Fruit fly (Drosophila melanogaster) whole organism, prepupa: ENCODE results near the gene Gr93b.

Experiments
- CG11294 ChIP-seq: fragments of 200-800 bp; sonication (Bioruptor generic); IDR thresholded peaks from 2 replicates; pipeline ENCODE4 v1.3.6; 2022; ENCODE audit warnings: missing biosample characterization, missing genetic modification characterization
- CG8119 ChIP-seq: fragments of 200-800 bp; sonication (Bioruptor generic); IDR thresholded peaks from 3 replicates; pipeline ENCODE4 v1.3.6; 2022; ENCODE audit warnings: missing biosample characterization, missing genetic modification characterization

DNA sequence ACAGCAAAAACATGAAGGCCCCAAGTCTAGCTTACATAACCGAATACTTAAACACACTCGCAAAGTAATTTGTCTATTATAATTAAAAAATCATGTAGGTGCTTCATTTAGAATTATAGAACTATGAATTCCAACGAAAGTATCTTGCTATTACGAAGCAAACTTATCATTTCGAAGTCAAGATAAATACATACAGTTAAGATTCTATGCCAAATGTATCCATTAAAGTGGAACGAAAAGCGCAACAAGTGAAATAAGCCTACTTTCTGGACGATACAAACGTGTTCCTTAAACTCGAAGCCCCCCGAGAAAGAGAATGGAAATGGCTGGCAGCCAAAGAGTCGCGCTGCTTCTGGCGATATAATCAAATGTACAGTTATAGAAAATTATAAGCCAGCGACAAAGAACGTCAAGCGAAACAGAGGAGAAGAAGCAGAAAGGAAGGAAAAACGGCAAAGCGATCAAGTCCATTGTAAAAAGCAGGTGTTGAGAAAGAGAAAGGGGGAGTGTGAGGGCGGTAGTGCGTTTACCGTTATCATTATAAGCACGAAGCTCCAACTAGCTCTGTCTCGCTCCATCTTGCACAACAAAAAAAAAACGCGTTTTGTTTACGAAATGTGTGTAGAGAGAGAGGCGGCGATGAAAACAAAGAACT is 9.1 kb upstream of the Gr93b start:
- no peak for TF ChIP-seq CG11294 (GFP tag; lab: Robert Waterston, UW)
- 0 out of 3 replicates have a peak, but pooled peaks have one; percentile 12 for TF ChIP-seq CG8119 (GFP tag; lab: Robert Waterston, UW)
